Worm (Caenorhabditis elegans) whole organism, L4 larva: Measurements from ENCODE around the gene C39D10.8.

Experiments used
- aly-2 ChIP-seq: sonication (generic microtip); optimal IDR thresholded peaks from 2 replicates; lab custom pipeline; 2018; ENCODE audit warnings: missing biosample characterization, missing genetic modification characterization
- ama-1 ChIP-seq: fragments of 150-350 bp; optimal IDR thresholded peaks from 2 replicates; lab custom pipeline; 2014; ENCODE audit warnings: inconsistent platforms, mixed read lengths
- ceh-28 ChIP-seq: fragments of 150-350 bp; optimal IDR thresholded peaks from 2 replicates; lab custom pipeline; 2014; ENCODE audit warnings: missing biosample characterization, missing genetic modification reagents, missing genetic modification characterization
- fos-1 ChIP-seq: fragments of 150-350 bp; optimal IDR thresholded peaks from 2 replicates; lab custom pipeline; 2014; ENCODE audit warnings: missing biosample characterization, missing genetic modification characterization
- lin-39 ChIP-seq: fragments of 150-350 bp; optimal IDR thresholded peaks from 2 replicates; lab custom pipeline; 2014; ENCODE audit warnings: missing biosample characterization, missing genetic modification reagents, missing genetic modification characterization
- madf-5 ChIP-seq, 2 experiments: fragments of 200-800 bp; sonication (Bioruptor generic); IDR thresholded peaks; 2 replicates each; pipeline ENCODE4 v1.3.6; 2022; ENCODE audit warnings: missing compliant biosample characterization in 2 of 2, missing genetic modification characterization in 2 of 2
- nhr-11 ChIP-seq: fragments of 150-350 bp; optimal IDR thresholded peaks from 2 replicates; lab custom pipeline; 2014; ENCODE audit warnings: missing biosample characterization, missing genetic modification characterization
- nhr-6 ChIP-seq: fragments of 150-350 bp; optimal IDR thresholded peaks from 2 replicates; lab custom pipeline; 2014; ENCODE audit warnings: missing biosample characterization, missing genetic modification characterization
- nhr-76 ChIP-seq: fragments of 150-350 bp; optimal IDR thresholded peaks from 2 replicates; lab custom pipeline; 2014; ENCODE audit warnings: missing biosample characterization, missing genetic modification characterization
- nhr-77 ChIP-seq: fragments of 150-350 bp; optimal IDR thresholded peaks from 2 replicates; lab custom pipeline; 2014; ENCODE audit warnings: missing biosample characterization, missing genetic modification characterization
- spr-1 ChIP-seq: sonication (generic microtip); optimal IDR thresholded peaks from 2 replicates; lab custom pipeline; 2016; ENCODE audit warnings: mild to moderate bottlenecking, missing genetic modification characterization, missing compliant biosample characterization
- unc-39 ChIP-seq: sonication (generic microtip); optimal IDR thresholded peaks from 2 replicates; lab custom pipeline; 2017; ENCODE audit warnings: missing biosample characterization, missing genetic modification characterization
- unc-62 ChIP-seq, 3 experiments: fragments of 150-350 bp in 1 of 3; sonication (generic microtip); optimal IDR thresholded peaks in 2 of 3; peaks in 1 of 3; 1 replicate in 1 of 3; 2 replicates in 2 of 3; lab custom pipeline; 2014 to 2017; ENCODE audit warnings: missing biosample characterization in 3 of 3, missing genetic modification characterization in 3 of 3, missing genetic modification reagents in 3 of 3, missing genotype in 1 of 3
- zag-1 ChIP-seq: fragments of 150-350 bp; optimal IDR thresholded peaks from 2 replicates; lab custom pipeline; 2014; ENCODE audit warnings: missing biosample characterization, missing genetic modification characterization

DNA sequence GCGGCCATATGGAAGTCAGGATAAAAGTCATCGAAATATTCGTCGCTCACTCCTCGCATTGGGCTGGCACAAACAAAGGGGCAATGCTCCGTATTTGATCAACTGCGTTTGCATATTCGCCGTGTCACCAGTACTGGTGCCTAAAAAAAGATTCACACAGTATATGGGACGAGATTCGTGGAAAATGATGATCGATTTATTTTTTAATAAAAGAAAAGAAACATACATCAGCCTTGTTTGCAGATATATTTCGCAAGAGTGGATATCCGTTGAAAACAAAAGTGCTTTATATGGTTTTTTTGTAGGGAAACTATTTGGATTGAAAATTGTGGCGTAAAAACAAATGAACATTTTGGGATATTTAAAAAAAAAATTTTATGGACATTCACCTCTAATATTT, 16.9 kb upstream of the C39D10.8 start, which contains the start of gene latd-1:
- TF ChIP-seq unc-39: no peak
- no peak for TF ChIP-seq fos-1 (tag; lab: Kevin White, UChicago)
- TF ChIP-seq nhr-6: no peak
- no peak for TF ChIP-seq ceh-28 (tag; lab: Kevin White, UChicago)
- TF ChIP-seq zag-1 (tag; lab: Kevin White, UChicago): no peak
- TF ChIP-seq nhr-77 (tag; lab: Kevin White, UChicago): no peak
- no peak for TF ChIP-seq nhr-76 (tag; lab: Kevin White, UChicago)
- no peak for TF ChIP-seq madf-5 (GFP tag; IDR thresholded peaks at IDR 0.05; lab: Robert Waterston, UW)
- no peak for TF ChIP-seq ama-1 (lab: Kevin White, UChicago)
- TF ChIP-seq aly-2 (tag; lab: Kevin White, UChicago): no peak
- no peak for TF ChIP-seq lin-39 (tag; lab: Kevin White, UChicago)
- TF ChIP-seq nhr-11 (tag; lab: Kevin White, UChicago): no peak
- no peak for TF ChIP-seq spr-1 (tag; lab: Kevin White, UChicago)
- TF ChIP-seq unc-62 (GFP tag; optimal IDR thresholded peaks at IDR 0.05 in 1 of 2; lab: Kevin White, UChicago): no peak
- no peak for TF ChIP-seq unc-62 (tag; optimal IDR thresholded peaks at IDR 0.05; lab: Kevin White, UChicago)
